Fruit fly (Drosophila melanogaster): ENCODE results near the gene ppk21.
A peak's percentile ranks its signal among the peaks of the same experiment; 100 is the strongest.

ppk21 gene

dm6 chr3R:29618515-29619157 lies 45.9 kb upstream of the ppk21 start, which contains the start of gene CG1907 (continued):
- TF ChIP-seq CG10979 (tag; optimal IDR thresholded peaks at IDR 0.05) (peak; percentile 99), Ravus (GFP tag; IDR thresholded peaks at IDR 0.05) (peak; percentile 94), CG15601 (tag; optimal IDR thresholded peaks at IDR 0.05) (peak; percentile 97), mld (GFP tag; IDR thresholded peaks at IDR 0.05; ENCODE audit: partially characterized antibody) (no peak), NFAT (GFP tag; IDR thresholded peaks at IDR 0.05) (peak; percentile 96), hkb (optimal IDR thresholded peaks at IDR 0.05) (peak; percentile 20), hkb (GFP tag; IDR thresholded peaks at IDR 0.05) (peak; percentile 99), vvl (GFP tag; IDR thresholded peaks at IDR 0.05) (peak; percentile 99), lov (optimal IDR thresholded peaks at IDR 0.05) (no peak), lov (GFP tag; IDR thresholded peaks at IDR 0.05) (peak; percentile 99), hth (optimal IDR thresholded peaks at IDR 0.05) (no peak), Side (GFP tag; optimal IDR thresholded peaks at IDR 0.05) (peak; percentile 75), disco-r (GFP tag; optimal IDR thresholded peaks at IDR 0.05) (peak; percentile 4), tna (GFP tag; IDR thresholded peaks at IDR 0.05; ENCODE audit: partially characterized antibody) (no peak), CG12236 (GFP tag; optimal IDR thresholded peaks at IDR 0.05) (peak; percentile 48), CG13624 (GFP tag; optimal IDR thresholded peaks at IDR 0.05) (peak; percentile 77), CG11695 (GFP tag; IDR thresholded peaks at IDR 0.05) (peak; percentile 99), Nf-YB (GFP tag; optimal IDR thresholded peaks at IDR 0.05) (peak; percentile 88), Abd-B (GFP tag; optimal IDR thresholded peaks at IDR 0.05) (peak; percentile 97), tin (GFP tag; optimal IDR thresholded peaks at IDR 0.05) (peak; percentile 98), danr (GFP tag; IDR thresholded peaks at IDR 0.05) (peak; percentile 96), pnt (GFP tag; optimal IDR thresholded peaks at IDR 0.05) (peak; percentile 82), CG7357 (GFP tag; IDR thresholded peaks at IDR 0.05) (peak; percentile 93), abd-A (tag; optimal IDR thresholded peaks at IDR 0.05) (peak; percentile 90), CG2889 (GFP tag; IDR thresholded peaks at IDR 0.05) (peak; percentile 94), CG10147 (GFP tag; optimal IDR thresholded peaks at IDR 0.05) (peak; percentile 97), stc (GFP tag; IDR thresholded peaks at IDR 0.05) (peak; percentile 98), usp (GFP tag; optimal IDR thresholded peaks at IDR 0.05) (no peak), BtbVII (GFP tag; optimal IDR thresholded peaks at IDR 0.05) (peak; percentile 99), chm (GFP tag; IDR thresholded peaks at IDR 0.05) (peak; percentile 98), CG1832 (GFP tag; optimal IDR thresholded peaks at IDR 0.05) (peak; percentile 91), CG3065 (GFP tag; optimal IDR thresholded peaks at IDR 0.05) (peak; percentile 91), CG9932 (GFP tag; IDR thresholded peaks at IDR 0.05) (peak; percentile 98), CG1603 (tag; optimal IDR thresholded peaks at IDR 0.05) (peak; percentile 84), Aef1 (GFP tag; IDR thresholded peaks at IDR 0.05) (peak; percentile 99), kay (GFP tag; optimal IDR thresholded peaks at IDR 0.05) (peak; percentile 95), CG17359 (tag; optimal IDR thresholded peaks at IDR 0.05) (peak; percentile 98), CG3847 (GFP tag; IDR thresholded peaks at IDR 0.05) (peak; percentile 98), fu2 (GFP tag; optimal IDR thresholded peaks at IDR 0.05) (peak; percentile 69), HLH3B (GFP tag; IDR thresholded peaks at IDR 0.05) (peak; percentile 99), sug (tag; optimal IDR thresholded peaks at IDR 0.05) (peak; percentile 95), cato (GFP tag; optimal IDR thresholded peaks at IDR 0.05; ENCODE audit: borderline replicate concordance) (peak; percentile 95), kni (GFP tag; optimal IDR thresholded peaks at IDR 0.05) (peak; percentile 94), sisA (GFP tag; IDR thresholded peaks at IDR 0.05) (peak; percentile 97), Meics (GFP tag; optimal IDR thresholded peaks at IDR 0.05) (peak; percentile 98), CG5245 (GFP tag; optimal IDR thresholded peaks at IDR 0.05) (peak; percentile 96), vnd (GFP tag; IDR thresholded peaks at IDR 0.05; ENCODE audit: partially characterized antibody) (peak; percentile 40; the same call in 1 of the 3 replicates), CkIIα-i1 (GFP tag; IDR thresholded peaks at IDR 0.05) (peak; percentile 94), CG16863 (GFP tag; optimal IDR thresholded peaks at IDR 0.05) (peak; percentile 78), Hey (tag; optimal IDR thresholded peaks at IDR 0.05) (peak; percentile 73), CG4328 (GFP tag; optimal IDR thresholded peaks at IDR 0.05) (peak; percentile 97)

All from whole organism, embryonic.